Worm (Caenorhabditis elegans) whole organism, L1 larva: ENCODE results near the gene ptr-5.

Experiments
- C34B4.2 ChIP-seq: sonication (generic microtip); optimal IDR thresholded peaks from 2 replicates; lab custom pipeline; 2017; ENCODE audit warnings: mild to moderate bottlenecking, missing genetic modification characterization, missing compliant biosample characterization
- aly-2 ChIP-seq: fragments of 150-350 bp; optimal IDR thresholded peaks from 2 replicates; lab custom pipeline; 2014; ENCODE audit warnings: missing biosample characterization, missing genetic modification characterization
- dpl-1 ChIP-seq, 3 experiments: fragments of 150-350 bp in 2 of 3; sonication (generic microtip) in 1 of 3; optimal IDR thresholded peaks; 2 replicates each; lab custom pipeline; 2014 to 2017; ENCODE audit warnings: missing biosample characterization in 3 of 3, missing genetic modification characterization in 3 of 3, missing genetic modification reagents in 3 of 3
- egl-27 ChIP-seq, 2 experiments: fragments of 150-350 bp in 1 of 2; sonication (generic microtip); optimal IDR thresholded peaks; 3 replicates each; lab custom pipeline; 2017 to 2018; ENCODE audit warnings: missing biosample characterization in 2 of 2, missing genetic modification characterization in 2 of 2, missing genetic modification reagents in 2 of 2
- elt-2 ChIP-seq: sonication (generic microtip); optimal IDR thresholded peaks from 2 replicates; lab custom pipeline; 2016; ENCODE audit warnings: missing genetic modification characterization, mild to moderate bottlenecking, inconsistent platforms, missing compliant biosample characterization, missing genetic modification reagents
- irx-1 ChIP-seq: sonication (generic microtip); optimal IDR thresholded peaks from 2 replicates; lab custom pipeline; 2016; ENCODE audit warnings: missing genetic modification characterization, missing compliant biosample characterization
- lin-35 ChIP-seq, 2 experiments: fragments of 150-350 bp; optimal IDR thresholded peaks; 2 replicates each; lab custom pipeline; 2014; ENCODE audit warnings: missing biosample characterization in 2 of 2, missing genetic modification characterization in 2 of 2, missing genetic modification reagents in 2 of 2
- mef-2 ChIP-seq: fragments of 150-350 bp; optimal IDR thresholded peaks from 2 replicates; lab custom pipeline; 2014; ENCODE audit warnings: missing biosample characterization, missing genetic modification characterization
- nhr-47 ChIP-seq: sonication (generic microtip); optimal IDR thresholded peaks from 2 replicates; lab custom pipeline; 2016; ENCODE audit warnings: mild to moderate bottlenecking, missing genetic modification characterization, moderate library complexity, missing compliant biosample characterization
- nhr-76 ChIP-seq: sonication (generic microtip); optimal IDR thresholded peaks from 2 replicates; lab custom pipeline; 2017; ENCODE audit warnings: missing biosample characterization, missing genetic modification characterization
- skn-1 ChIP-seq: fragments of 150-350 bp; optimal IDR thresholded peaks from 2 replicates; lab custom pipeline; 2014; ENCODE audit warnings: missing biosample characterization, missing genetic modification characterization
- swsn-7 ChIP-seq: sonication (generic microtip); optimal IDR thresholded peaks from 2 replicates; lab custom pipeline; 2016; ENCODE audit warnings: missing genetic modification characterization, missing compliant biosample characterization

- TF ChIP-seq elt-2 = no peak
- no peak for TF ChIP-seq C34B4.2 (tag; lab: Kevin White, UChicago)
- TF ChIP-seq skn-1 = no peak
- TF ChIP-seq egl-27 (tag; optimal IDR thresholded peaks at IDR 0.05; lab: Kevin White, UChicago) = no peak
- TF ChIP-seq nhr-76 (tag; lab: Kevin White, UChicago) = no peak
- no peak for TF ChIP-seq mef-2 (tag; lab: Kevin White, UChicago)
- TF ChIP-seq swsn-7 = no peak
- TF ChIP-seq dpl-1 (GFP tag; optimal IDR thresholded peaks at IDR 0.05; lab: Kevin White, UChicago) = no peak
- no peak for TF ChIP-seq aly-2 (tag; lab: Kevin White, UChicago)
- TF ChIP-seq irx-1 (tag; lab: Kevin White, UChicago) = no peak
- TF ChIP-seq nhr-47 (tag; lab: Kevin White, UChicago) = no peak
- TF ChIP-seq lin-35 (GFP tag; optimal IDR thresholded peaks at IDR 0.05; lab: Kevin White, UChicago) = no peak
These were observed 50.2 kb downstream of the ptr-5 start, which contains the start of gene mfsd-10 for ce11 chrX:17368542-17368941.
